Worm (Caenorhabditis elegans) whole organism, late embryonic: ENCODE data around the gene cdh-3.

Experiments
- C38D4.7 ChIP-seq: fragments of 200-800 bp; sonication (Bioruptor generic); optimal IDR thresholded peaks from 2 replicates; lab custom pipeline; 2018; ENCODE audit warnings: mild to moderate bottlenecking, missing genetic modification characterization, moderate library complexity, missing compliant biosample characterization
- F13H6.1 ChIP-seq: sonication (generic microtip); optimal IDR thresholded peaks from 2 replicates; lab custom pipeline; 2016; ENCODE audit warnings: missing genetic modification characterization, missing compliant biosample characterization
- Y22D7AL.16 ChIP-seq: sonication (generic microtip); optimal IDR thresholded peaks from 2 replicates; lab custom pipeline; 2016; ENCODE audit warnings: missing genetic modification characterization, missing compliant biosample characterization
- ama-1 ChIP-seq: fragments of 150-350 bp; optimal IDR thresholded peaks from 2 replicates; lab custom pipeline; 2014
- ceh-14 ChIP-seq: sonication (generic microtip); optimal IDR thresholded peaks from 2 replicates; lab custom pipeline; 2016; ENCODE audit warnings: missing genotype, missing genetic modification characterization, missing compliant biosample characterization
- ceh-18 ChIP-seq: sonication (generic microtip); optimal IDR thresholded peaks from 2 replicates; lab custom pipeline; 2016; ENCODE audit warnings: missing genetic modification characterization, missing compliant biosample characterization
- ceh-19 ChIP-seq: fragments of 200-800 bp; sonication (Bioruptor generic); optimal IDR thresholded peaks from 2 replicates; lab custom pipeline; 2018; ENCODE audit warnings: mild to moderate bottlenecking, missing genetic modification characterization, missing compliant biosample characterization
- ceh-30 ChIP-seq: fragments of 150-350 bp; optimal IDR thresholded peaks from 2 replicates; lab custom pipeline; 2014; ENCODE audit warnings: missing biosample characterization, missing genetic modification characterization
- ceh-31 ChIP-seq: sonication (generic microtip); optimal IDR thresholded peaks from 2 replicates; lab custom pipeline; 2016; ENCODE audit warnings: missing genetic modification characterization, missing compliant biosample characterization
- ceh-34 ChIP-seq: sonication (generic microtip); optimal IDR thresholded peaks from 2 replicates; lab custom pipeline; 2016; ENCODE audit warnings: mild to moderate bottlenecking, missing genetic modification characterization, missing compliant biosample characterization
- ceh-45 ChIP-seq: fragments of 200-800 bp; sonication (Bioruptor generic); IDR thresholded peaks from 2 replicates; pipeline ENCODE4 v1.3.6; 2022; ENCODE audit warnings: missing genetic modification reagents, missing genetic modification characterization, missing compliant biosample characterization
- ceh-48 ChIP-seq: sonication (generic microtip); optimal IDR thresholded peaks from 2 replicates; lab custom pipeline; 2016; ENCODE audit warnings: missing genetic modification characterization, inconsistent platforms, missing compliant biosample characterization
- ceh-6 ChIP-seq: fragments of 200-800 bp; sonication (Bioruptor generic); optimal IDR thresholded peaks from 2 replicates; lab custom pipeline; 2018; ENCODE audit warnings: mild to moderate bottlenecking, missing genetic modification characterization, missing compliant biosample characterization
- ceh-9 ChIP-seq: sonication (generic microtip); optimal IDR thresholded peaks from 2 replicates; lab custom pipeline; 2016; ENCODE audit warnings: mild to moderate bottlenecking, missing genetic modification characterization, inconsistent platforms, missing compliant biosample characterization
- che-1 ChIP-seq: sonication (generic microtip); optimal IDR thresholded peaks from 2 replicates; lab custom pipeline; 2016; ENCODE audit warnings: mild to moderate bottlenecking, missing genetic modification characterization, missing compliant biosample characterization
- dmd-4 ChIP-seq: sonication (generic microtip); optimal IDR thresholded peaks from 2 replicates; lab custom pipeline; 2016; ENCODE audit warnings: borderline replicate concordance, missing genetic modification characterization, missing compliant biosample characterization
- dve-1 ChIP-seq: sonication (generic microtip); optimal IDR thresholded peaks from 2 replicates; lab custom pipeline; 2017; ENCODE audit warnings: antibody characterized with exemption, mild to moderate bottlenecking, missing genetic modification characterization, missing compliant biosample characterization
- elt-2 ChIP-seq: sonication (generic microtip); optimal IDR thresholded peaks from 2 replicates; lab custom pipeline; 2016; ENCODE audit warnings: missing genetic modification reagents, missing genetic modification characterization, missing compliant biosample characterization
- elt-4 ChIP-seq: sonication (generic microtip); optimal IDR thresholded peaks from 2 replicates; lab custom pipeline; 2016; ENCODE audit warnings: missing genetic modification characterization, missing compliant biosample characterization
- eyg-1 ChIP-seq: sonication (generic microtip); optimal IDR thresholded peaks from 2 replicates; lab custom pipeline; 2016; ENCODE audit warnings: missing genotype, missing genetic modification characterization, missing compliant biosample characterization
- fax-1 ChIP-seq: sonication (generic microtip); optimal IDR thresholded peaks from 2 replicates; lab custom pipeline; 2016; ENCODE audit warnings: missing genotype, missing genetic modification characterization, missing compliant biosample characterization
- fkh-6 ChIP-seq: sonication (generic microtip); optimal IDR thresholded peaks from 2 replicates; lab custom pipeline; 2016; ENCODE audit warnings: missing genetic modification characterization, missing compliant biosample characterization
- gmeb-2 ChIP-seq: sonication (generic microtip); optimal IDR thresholded peaks from 2 replicates; lab custom pipeline; 2016; ENCODE audit warnings: missing genetic modification characterization, inconsistent platforms, missing compliant biosample characterization
- hlh-15 ChIP-seq: sonication (generic microtip); optimal IDR thresholded peaks from 2 replicates; lab custom pipeline; 2016; ENCODE audit warnings: missing genetic modification characterization, missing compliant biosample characterization
- hlh-30 ChIP-seq: sonication (generic microtip); optimal IDR thresholded peaks from 2 replicates; lab custom pipeline; 2017; ENCODE audit warnings: antibody characterized with exemption, missing genetic modification characterization, missing compliant biosample characterization; ENCODE audit not compliant: insufficient read depth
- hlh-6 ChIP-seq: sonication (generic microtip); optimal IDR thresholded peaks from 2 replicates; lab custom pipeline; 2016; ENCODE audit warnings: missing genotype, missing genetic modification characterization, missing compliant biosample characterization
- lin-11 ChIP-seq: fragments of 200-800 bp; sonication (Bioruptor generic); optimal IDR thresholded peaks from 2 replicates; lab custom pipeline; 2018; ENCODE audit warnings: mild to moderate bottlenecking, missing genetic modification characterization, missing compliant biosample characterization
- madf-2 ChIP-seq: sonication (generic microtip); optimal IDR thresholded peaks from 2 replicates; lab custom pipeline; 2017; ENCODE audit warnings: missing genetic modification characterization, missing compliant biosample characterization
- mec-3 ChIP-seq: sonication (generic microtip); optimal IDR thresholded peaks from 2 replicates; lab custom pipeline; 2016; ENCODE audit warnings: borderline replicate concordance, missing genetic modification characterization, missing compliant biosample characterization
- nfya-1 ChIP-seq: sonication (generic microtip); optimal IDR thresholded peaks from 2 replicates; lab custom pipeline; 2017; ENCODE audit warnings: missing genetic modification characterization, mild to moderate bottlenecking, missing compliant biosample characterization, antibody characterized with exemption, moderate library complexity
- nhr-232 ChIP-seq: sonication (generic microtip); optimal IDR thresholded peaks from 2 replicates; lab custom pipeline; 2016; ENCODE audit warnings: missing genetic modification characterization, missing compliant biosample characterization
- odd-2 ChIP-seq: sonication (generic microtip); optimal IDR thresholded peaks from 2 replicates; lab custom pipeline; 2017; ENCODE audit warnings: antibody characterized with exemption, mild to moderate bottlenecking, missing genetic modification characterization, missing compliant biosample characterization
- pqm-1 ChIP-seq: sonication (generic microtip); optimal IDR thresholded peaks from 2 replicates; lab custom pipeline; 2016; ENCODE audit warnings: missing genetic modification characterization, missing compliant biosample characterization
- pros-1 ChIP-seq: fragments of 150-350 bp; optimal IDR thresholded peaks from 2 replicates; lab custom pipeline; 2014; ENCODE audit warnings: missing biosample characterization, missing genetic modification reagents, missing genetic modification characterization
- ref-2 ChIP-seq: sonication (generic microtip); optimal IDR thresholded peaks from 2 replicates; lab custom pipeline; 2016; ENCODE audit warnings: missing genetic modification characterization, missing compliant biosample characterization
- rnt-1 ChIP-seq: sonication (generic microtip); optimal IDR thresholded peaks from 2 replicates; lab custom pipeline; 2016; ENCODE audit warnings: missing genetic modification characterization, missing compliant biosample characterization
- sdc-2 ChIP-seq: sonication (generic microtip); optimal IDR thresholded peaks from 2 replicates; lab custom pipeline; 2016; ENCODE audit warnings: missing genotype, missing genetic modification characterization, missing compliant biosample characterization
- sox-2 ChIP-seq: fragments of 200-800 bp; sonication (Bioruptor generic); IDR thresholded peaks from 2 replicates; pipeline ENCODE4 v1.3.6; 2022; ENCODE audit warnings: missing genetic modification reagents, missing genetic modification characterization, missing compliant biosample characterization
- unc-42 ChIP-seq: sonication (generic microtip); optimal IDR thresholded peaks from 2 replicates; lab custom pipeline; 2016; ENCODE audit warnings: missing genotype, missing genetic modification characterization, missing compliant biosample characterization
- unc-86 ChIP-seq: sonication (generic microtip); optimal IDR thresholded peaks from 2 replicates; lab custom pipeline; 2016; ENCODE audit warnings: missing genetic modification characterization, missing compliant biosample characterization
- ztf-16 ChIP-seq: sonication (generic microtip); optimal IDR thresholded peaks from 2 replicates; lab custom pipeline; 2017; ENCODE audit warnings: missing genetic modification characterization, missing compliant biosample characterization

Gene cdh-3

ce11 chrIII:7726500-7726899 is 27.7 kb downstream of the cdh-3 start:
- TF ChIP-seq che-1 (tag; lab: Kevin White, UChicago) (no peak), ceh-45 (GFP tag; lab: Robert Waterston, UW) (no peak), elt-2 (tag; lab: Kevin White, UChicago) (no peak), pros-1 (tag; lab: Kevin White, UChicago) (no peak), hlh-6 (no peak), fkh-6 (tag; lab: Kevin White, UChicago) (no peak), mec-3 (tag; lab: Kevin White, UChicago) (no peak), lin-11 (no peak), rnt-1 (tag; lab: Kevin White, UChicago) (no peak), F13H6.1 (tag; lab: Kevin White, UChicago) (no peak), unc-86 (no peak), ceh-31 (no peak), unc-42 (tag; lab: Kevin White, UChicago) (no peak), ceh-14 (no peak), eyg-1 (tag; lab: Kevin White, UChicago) (no peak), ceh-19 (GFP tag; lab: Kevin White, UChicago) (no peak), hlh-15 (no peak)

- no peak for TF ChIP-seq ama-1 (lab: Kevin White, UChicago)
- no peak for TF ChIP-seq dve-1 (tag; lab: Kevin White, UChicago)
- no peak for TF ChIP-seq ceh-30 (tag; lab: Kevin White, UChicago)
- no peak for TF ChIP-seq odd-2 (tag; lab: Kevin White, UChicago)
- no peak for TF ChIP-seq ceh-9 (tag; lab: Kevin White, UChicago)
- no peak for TF ChIP-seq dmd-4
- no peak for TF ChIP-seq che-1 (tag; lab: Kevin White, UChicago)
- TF ChIP-seq madf-2 (tag; lab: Kevin White, UChicago), result no peak
- TF ChIP-seq ceh-48, result no peak
- peak; percentile 34 for TF ChIP-seq nfya-1
- peak; percentile 18 for TF ChIP-seq ceh-31
- TF ChIP-seq hlh-30 (tag; lab: Kevin White, UChicago), result no peak
- no peak for TF ChIP-seq C38D4.7 (GFP tag; lab: Kevin White, UChicago)
- TF ChIP-seq unc-86, result no peak
- peak; percentile 54 for TF ChIP-seq unc-42 (tag; lab: Kevin White, UChicago)
- peak; percentile 47 for TF ChIP-seq sox-2 (GFP tag; lab: Robert Waterston, UW)
- no peak for TF ChIP-seq Y22D7AL.16 (tag; lab: Kevin White, UChicago)
- TF ChIP-seq ref-2 (tag; lab: Kevin White, UChicago), result no peak
- no peak for TF ChIP-seq ceh-18
- TF ChIP-seq pqm-1, result no peak
- TF ChIP-seq gmeb-2 (tag; lab: Kevin White, UChicago), result no peak
- TF ChIP-seq elt-4 (tag; lab: Kevin White, UChicago), result no peak
- no peak for TF ChIP-seq hlh-6
- no peak for TF ChIP-seq F13H6.1 (tag; lab: Kevin White, UChicago)
- TF ChIP-seq elt-2 (tag; lab: Kevin White, UChicago), result no peak
- TF ChIP-seq fax-1, result no peak
- TF ChIP-seq nhr-232 (tag; lab: Kevin White, UChicago), result no peak
- no peak for TF ChIP-seq ceh-6
These were observed 28.6 kb downstream of the cdh-3 start for ce11 chrIII:7725483-7726250.

ce11 chrIII:7724433-7724832 is 29.8 kb downstream of the cdh-3 start:
- TF ChIP-seq ceh-19 (GFP tag; lab: Kevin White, UChicago) (peak; percentile 31), unc-42 (tag; lab: Kevin White, UChicago) (peak; percentile 25), sdc-2 (tag; lab: Kevin White, UChicago) (no peak), lin-11 (no peak), F13H6.1 (tag; lab: Kevin White, UChicago) (no peak), ztf-16 (tag; lab: Kevin White, UChicago) (no peak), sox-2 (GFP tag; lab: Robert Waterston, UW) (no peak), madf-2 (tag; lab: Kevin White, UChicago) (no peak), ceh-9 (tag; lab: Kevin White, UChicago) (no peak), ceh-34 (tag; lab: Kevin White, UChicago) (peak; percentile 50)
